Worm (Caenorhabditis elegans) whole organism, late embryonic: ENCODE data around the gene fard-1.

Source experiments
- C38D4.7 ChIP-seq: fragments of 200-800 bp; sonication (Bioruptor generic); optimal IDR thresholded peaks from 2 replicates; lab custom pipeline; 2018; ENCODE audit warnings: mild to moderate bottlenecking, missing genetic modification characterization, moderate library complexity, missing compliant biosample characterization
- ahr-1 ChIP-seq: sonication (generic microtip); optimal IDR thresholded peaks from 2 replicates; lab custom pipeline; 2016; ENCODE audit warnings: missing genetic modification characterization, missing compliant biosample characterization
- ama-1 ChIP-seq: fragments of 150-350 bp; optimal IDR thresholded peaks from 2 replicates; lab custom pipeline; 2014
- dve-1 ChIP-seq: sonication (generic microtip); optimal IDR thresholded peaks from 2 replicates; lab custom pipeline; 2017; ENCODE audit warnings: antibody characterized with exemption, mild to moderate bottlenecking, missing genetic modification characterization, missing compliant biosample characterization
- elt-2 ChIP-seq: sonication (generic microtip); optimal IDR thresholded peaks from 2 replicates; lab custom pipeline; 2016; ENCODE audit warnings: missing genetic modification reagents, missing genetic modification characterization, missing compliant biosample characterization
- ets-4 ChIP-seq: sonication (generic microtip); optimal IDR thresholded peaks from 2 replicates; lab custom pipeline; 2016; ENCODE audit warnings: missing genetic modification characterization, missing compliant biosample characterization
- hlh-8 ChIP-seq: sonication (generic microtip); optimal IDR thresholded peaks from 2 replicates; lab custom pipeline; 2016; ENCODE audit warnings: missing genotype, missing genetic modification characterization, missing compliant biosample characterization
- pha-4 ChIP-seq: fragments of 150-350 bp; optimal IDR thresholded peaks from 2 replicates; lab custom pipeline; 2018; ENCODE audit warnings: missing biosample characterization, missing genetic modification reagents, missing genetic modification characterization
- rnt-1 ChIP-seq: sonication (generic microtip); optimal IDR thresholded peaks from 2 replicates; lab custom pipeline; 2016; ENCODE audit warnings: missing genetic modification characterization, missing compliant biosample characterization
- sdc-2 ChIP-seq: sonication (generic microtip); optimal IDR thresholded peaks from 2 replicates; lab custom pipeline; 2016; ENCODE audit warnings: missing genotype, missing genetic modification characterization, missing compliant biosample characterization
- tbx-2 ChIP-seq: sonication (generic microtip); optimal IDR thresholded peaks from 2 replicates; lab custom pipeline; 2016; ENCODE audit warnings: missing genetic modification characterization, missing compliant biosample characterization
- ttx-3 ChIP-seq: sonication (generic microtip); optimal IDR thresholded peaks from 2 replicates; lab custom pipeline; 2016; ENCODE audit warnings: missing genetic modification reagents, missing genetic modification characterization, missing compliant biosample characterization

ce11 chrX:2912689-2913088, 20.5 kb upstream of the fard-1 start:
- TF ChIP-seq ama-1 (lab: Kevin White, UChicago): no peak
- no peak for TF ChIP-seq rnt-1 (tag; lab: Kevin White, UChicago)
- TF ChIP-seq C38D4.7 (GFP tag; lab: Kevin White, UChicago): no peak
- TF ChIP-seq elt-2 (tag; lab: Kevin White, UChicago): no peak
- TF ChIP-seq hlh-8 (tag; lab: Kevin White, UChicago): no peak
- TF ChIP-seq pha-4: no peak
- no peak for TF ChIP-seq ttx-3
- no peak for TF ChIP-seq ahr-1
- TF ChIP-seq dve-1 (tag; lab: Kevin White, UChicago): no peak
- no peak for TF ChIP-seq ets-4
- TF ChIP-seq tbx-2 (tag; lab: Kevin White, UChicago): no peak
- no peak for TF ChIP-seq sdc-2 (tag; lab: Kevin White, UChicago)
